Worm (Caenorhabditis elegans) whole organism, L4/young adult: ENCODE measurements around the gene hsp-16.2.

Source experiments
- W03F9.2 ChIP-seq: fragments of 150-350 bp; optimal IDR thresholded peaks from 2 replicates; lab custom pipeline; 2014; ENCODE audit warnings: missing biosample characterization, missing genetic modification characterization
- dao-5 ChIP-seq: sonication (generic microtip); optimal IDR thresholded peaks from 2 replicates; lab custom pipeline; 2016; ENCODE audit warnings: missing genotype, missing genetic modification characterization, moderate library complexity, missing compliant biosample characterization
- him-1 ChIP-seq: sonication (generic microtip); optimal IDR thresholded peaks from 2 replicates; lab custom pipeline; 2016; ENCODE audit warnings: missing genotype, missing genetic modification reagents, missing genetic modification characterization, missing compliant biosample characterization

ce11 chrV:1779994-1780393 lies 24.8 kb downstream of the hsp-16.2 start:
- TF ChIP-seq him-1 (tag; lab: Kevin White, UChicago), result no peak
- no peak for TF ChIP-seq dao-5 (tag; lab: Kevin White, UChicago)
- no peak for TF ChIP-seq W03F9.2 (tag; lab: Kevin White, UChicago)
